Fruit fly (Drosophila melanogaster) whole organism, pupa: ENCODE data around the gene arx.

ENCODE experiments used
- CG10348 ChIP-seq: fragments of 200-800 bp; sonication (Bioruptor generic); IDR thresholded peaks from 2 replicates; pipeline ENCODE4 v1.3.6; 2022; ENCODE audit warnings: missing biosample characterization, missing genetic modification characterization
- CG12605 ChIP-seq: fragments of 200-800 bp; sonication (Bioruptor generic); IDR thresholded peaks from 2 replicates; pipeline ENCODE4 v1.3.6; 2022; ENCODE audit warnings: missing biosample characterization, missing genetic modification characterization
- CG13204 ChIP-seq: fragments of 200-800 bp; sonication (Bioruptor generic); optimal IDR thresholded peaks from 2 replicates; lab custom pipeline; 2018; ENCODE audit warnings: missing biosample characterization, mild to moderate bottlenecking, missing genetic modification characterization, moderate library complexity
- CG14655 ChIP-seq: fragments of 200-800 bp; sonication (Bioruptor generic); optimal IDR thresholded peaks from 3 replicates; lab custom pipeline; 2017; ENCODE audit warnings: mild to moderate bottlenecking, missing biosample characterization, missing genetic modification reagents, missing genetic modification characterization
- CG15710 ChIP-seq: fragments of 200-800 bp; sonication (Bioruptor generic); optimal IDR thresholded peaks from 2 replicates; lab custom pipeline; 2018; ENCODE audit warnings: missing biosample characterization, mild to moderate bottlenecking, missing genetic modification characterization, moderate library complexity
- CG17806 ChIP-seq: fragments of 200-800 bp; sonication (Bioruptor generic); optimal IDR thresholded peaks from 2 replicates; lab custom pipeline; 2018; ENCODE audit warnings: missing biosample characterization, mild to moderate bottlenecking, missing genetic modification characterization, moderate library complexity
- CG32121 ChIP-seq: fragments of 200-800 bp; sonication (Bioruptor generic); IDR thresholded peaks from 2 replicates; pipeline ENCODE4 v1.3.6; 2022; ENCODE audit warnings: missing biosample characterization, missing genetic modification characterization
- CG34367 ChIP-seq: fragments of 200-800 bp; sonication (Bioruptor generic); optimal IDR thresholded peaks from 2 replicates; lab custom pipeline; 2018; ENCODE audit warnings: missing biosample characterization, mild to moderate bottlenecking, missing genetic modification characterization
- CG4496 ChIP-seq: fragments of 200-800 bp; sonication (Bioruptor generic); IDR thresholded peaks from 3 replicates; pipeline ENCODE4 v1.3.6; 2022; ENCODE audit warnings: missing biosample characterization, missing genetic modification characterization
- CG8159 ChIP-seq: fragments of 200-800 bp; sonication (Bioruptor generic); optimal IDR thresholded peaks from 3 replicates; lab custom pipeline; 2018; ENCODE audit warnings: missing biosample characterization, mild to moderate bottlenecking, missing genetic modification characterization, moderate library complexity
- CG8301 ChIP-seq: fragments of 200-800 bp; sonication (Bioruptor generic); optimal IDR thresholded peaks from 2 replicates; lab custom pipeline; 2018; ENCODE audit warnings: missing biosample characterization, mild to moderate bottlenecking, missing genetic modification characterization
- CG9948 ChIP-seq: fragments of 200-800 bp; sonication (Bioruptor generic); optimal IDR thresholded peaks from 2 replicates; lab custom pipeline; 2018; ENCODE audit warnings: missing biosample characterization, mild to moderate bottlenecking, missing genetic modification characterization, moderate library complexity
- D1 ChIP-seq: fragments of 200-800 bp; sonication (Bioruptor generic); optimal IDR thresholded peaks from 2 replicates; lab custom pipeline; 2018; ENCODE audit warnings: missing biosample characterization, mild to moderate bottlenecking, missing genetic modification characterization, moderate library complexity
- EcR ChIP-seq: fragments of 200-800 bp; sonication (Bioruptor generic); optimal IDR thresholded peaks from 3 replicates; lab custom pipeline; 2019; ENCODE audit warnings: missing biosample characterization, missing genetic modification characterization, mild to moderate bottlenecking, moderate library complexity, missing genetic modification reagents
- Ets98B ChIP-seq: fragments of 200-800 bp; sonication (Bioruptor generic); IDR thresholded peaks from 2 replicates; pipeline ENCODE4 v1.3.6; 2022; ENCODE audit warnings: missing biosample characterization, missing genetic modification characterization
- Pif1A ChIP-seq: fragments of 200-800 bp; sonication (Bioruptor generic); optimal IDR thresholded peaks from 3 replicates; lab custom pipeline; 2016; ENCODE audit warnings: missing biosample characterization, missing genetic modification characterization
- Pif1B ChIP-seq: fragments of 200-800 bp; sonication (Bioruptor generic); optimal IDR thresholded peaks from 3 replicates; lab custom pipeline; 2016; ENCODE audit warnings: missing biosample characterization, missing genetic modification characterization
- Snoo ChIP-seq: fragments of 200-800 bp; sonication (Bioruptor generic); optimal IDR thresholded peaks from 3 replicates; lab custom pipeline; 2017; ENCODE audit warnings: missing biosample characterization, mild to moderate bottlenecking, missing genetic modification characterization, inconsistent platforms
- fd96Ca ChIP-seq: fragments of 200-800 bp; sonication (Bioruptor generic); IDR thresholded peaks from 3 replicates; pipeline ENCODE4 v1.3.6; 2022; ENCODE audit warnings: missing biosample characterization, missing genetic modification characterization
- gl ChIP-seq: fragments of 200-800 bp; sonication (Bioruptor generic); optimal IDR thresholded peaks from 2 replicates; lab custom pipeline; 2018; ENCODE audit warnings: missing biosample characterization, mild to moderate bottlenecking, missing genetic modification characterization
- rn ChIP-seq: fragments of 200-800 bp; sonication (Bioruptor generic); IDR thresholded peaks from 2 replicates; pipeline ENCODE4 v1.3.6; 2022; ENCODE audit warnings: missing biosample characterization, missing genetic modification characterization

Gene arx

DNA sequence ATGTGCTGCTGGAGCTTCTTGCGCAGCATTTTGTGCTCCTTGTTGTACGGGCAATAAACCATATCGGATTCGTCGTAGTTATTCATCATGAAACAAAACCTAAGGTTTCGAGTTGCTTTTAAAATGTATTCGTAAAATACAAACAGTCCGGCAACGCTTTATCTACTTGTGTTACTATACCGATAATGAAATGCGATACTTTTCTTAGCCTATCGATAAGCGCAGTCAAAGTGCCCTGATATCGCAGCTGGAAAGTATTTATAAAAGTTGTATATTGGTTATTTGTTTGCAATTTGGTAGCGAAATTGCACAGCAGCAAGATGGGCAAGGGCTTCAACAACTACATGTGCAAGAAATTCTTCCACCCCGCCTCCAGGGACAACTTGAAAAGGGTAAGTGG lies at the start of gene arx, which contains the start of gene CG6843:
Gene arx, minus strand, starts transcription at position 144 of the 400 bp plus-strand sequence.
Gene CG6843, plus strand, starts transcription at position 184 of the 400 bp plus-strand sequence.
- TF ChIP-seq CG15710 (no peak), gl (no peak), rn (GFP tag; lab: Robert Waterston, UW) (no peak), EcR (GFP tag; lab: Kevin White, UChicago) (no peak), Pif1B (GFP tag; lab: Kevin White, UChicago) (no peak), CG8301 (no peak), CG12605 (GFP tag; lab: Robert Waterston, UW) (no peak), CG17806 (tag; lab: Kevin White, UChicago) (no peak), D1 (no peak), CG14655 (GFP tag; lab: Kevin White, UChicago) (no peak), CG13204 (GFP tag; lab: Kevin White, UChicago) (no peak), Ets98B (no peak), CG4496 (GFP tag; lab: Robert Waterston, UW) (no peak), Snoo (tag; lab: Kevin White, UChicago) (no peak), fd96Ca (no peak), CG10348 (GFP tag; lab: Robert Waterston, UW) (no peak), CG32121 (no peak)
- TF ChIP-seq, all 21 proteins: peak for 0

DNA sequence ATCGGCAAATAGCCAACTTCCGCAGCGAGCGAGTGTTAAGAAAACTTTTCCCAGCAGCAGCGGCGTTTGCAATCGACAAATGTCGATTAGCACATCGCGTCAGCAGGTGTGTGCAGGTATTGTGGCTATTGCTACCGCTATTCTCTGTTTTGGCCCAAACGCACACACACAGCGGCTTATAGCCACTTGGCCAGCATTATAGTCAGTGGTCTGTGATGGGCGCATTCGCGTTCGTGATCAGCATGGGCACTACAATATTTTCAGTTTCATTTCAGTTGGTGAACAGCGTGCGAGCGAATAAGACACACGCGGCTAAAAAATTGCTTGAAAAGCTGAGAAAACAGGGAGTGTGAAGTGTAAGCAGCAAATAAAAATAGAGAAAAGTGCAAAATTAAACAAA lies 49.0 kb upstream of the arx start, which contains the start of gene CG6836:
Gene CG6836, plus strand, starts transcription at position 271 of the 400 bp plus-strand sequence.
- TF ChIP-seq CG32121 (peak; percentile 38; the same call in 1 of the 2 replicates), CG4496 (GFP tag; lab: Robert Waterston, UW) (0 out of 3 replicates have a peak, but pooled peaks have one; percentile 29), Snoo (tag; lab: Kevin White, UChicago) (no peak)

DNA sequence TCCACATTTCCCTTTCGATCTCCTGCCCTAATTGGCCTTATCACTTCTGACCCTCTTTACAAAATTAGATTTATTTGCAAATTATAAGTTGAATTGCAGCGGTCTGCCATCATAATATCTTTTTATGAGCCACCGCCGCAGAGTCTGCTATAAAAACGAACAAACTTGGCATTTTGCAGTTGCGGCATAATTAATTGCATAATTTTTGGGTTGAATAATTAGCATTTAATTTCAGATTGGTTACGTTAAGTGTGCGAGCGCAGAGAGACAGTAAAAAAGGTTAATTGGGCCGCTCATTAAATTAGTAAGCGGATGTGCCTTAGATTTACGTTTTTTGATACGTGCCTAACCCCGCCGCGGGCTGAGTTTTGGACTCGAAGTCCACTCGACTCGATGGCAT lies 47.8 kb upstream of the arx start:
- TF ChIP-seq Pif1B (GFP tag; lab: Kevin White, UChicago): no peak
- no peak for TF ChIP-seq Ets98B
- TF ChIP-seq CG4496 (GFP tag; lab: Robert Waterston, UW): no peak
- TF ChIP-seq CG32121: no peak
- TF ChIP-seq CG13204 (GFP tag; lab: Kevin White, UChicago): no peak
- TF ChIP-seq CG34367 (tag; lab: Kevin White, UChicago): no peak
- no peak for TF ChIP-seq D1
- TF ChIP-seq rn (GFP tag; lab: Robert Waterston, UW): no peak
- no peak for TF ChIP-seq CG8159 (tag; lab: Kevin White, UChicago)
- TF ChIP-seq Pif1A (GFP tag; lab: Kevin White, UChicago): no peak
- TF ChIP-seq CG12605 (GFP tag; lab: Robert Waterston, UW): no peak
- TF ChIP-seq CG15710: no peak
- no peak for TF ChIP-seq CG17806 (tag; lab: Kevin White, UChicago)

DNA sequence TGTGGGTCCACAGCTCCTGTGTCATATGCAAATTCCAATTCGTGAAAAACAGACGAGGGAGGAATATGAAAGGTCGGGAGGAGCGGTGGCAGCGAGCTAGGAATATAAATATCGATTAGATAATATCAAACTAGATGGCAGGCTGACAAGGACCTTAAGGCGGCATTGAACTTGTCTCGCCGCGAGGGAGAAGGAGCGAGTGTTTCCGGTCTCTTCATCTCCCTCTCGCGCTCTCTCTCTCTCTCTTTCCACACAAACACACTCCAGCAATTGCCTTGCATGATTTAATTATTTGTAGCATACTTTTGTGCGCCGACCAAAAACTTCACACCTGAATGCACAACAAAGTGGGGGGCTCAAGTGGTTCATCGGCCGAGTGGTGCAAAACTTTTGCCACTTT lies 45.6 kb upstream of the arx start:
- TF ChIP-seq CG34367 (tag; lab: Kevin White, UChicago) (peak; percentile 5), CG4496 (GFP tag; lab: Robert Waterston, UW) (peak; percentile 77), rn (GFP tag; lab: Robert Waterston, UW) (no peak), Snoo (tag; lab: Kevin White, UChicago) (no peak), Pif1A (GFP tag; lab: Kevin White, UChicago) (peak; percentile 6), CG8159 (tag; lab: Kevin White, UChicago) (no peak)

DNA sequence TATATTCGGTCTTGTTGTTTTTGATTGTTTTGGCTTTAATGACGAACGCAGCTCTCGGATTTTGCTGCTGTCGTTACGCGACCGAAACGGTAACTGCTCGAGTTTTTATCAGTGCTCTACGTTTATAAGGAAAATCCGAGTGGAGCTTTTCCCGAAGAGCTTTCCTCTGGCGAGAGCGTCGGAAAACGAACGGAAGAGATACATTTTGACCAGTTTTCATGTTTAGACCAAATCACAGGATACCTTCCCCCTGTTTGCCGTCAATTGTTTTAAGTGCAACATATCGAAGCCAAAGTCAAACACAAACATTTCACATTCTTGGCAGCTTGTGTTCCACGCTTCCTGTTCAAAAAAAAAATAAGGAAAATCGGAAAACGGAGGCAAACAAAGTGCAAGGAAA lies 44.6 kb upstream of the arx start, which contains the start of gene CG32204:
Gene CG32204, minus strand, starts transcription at position 101 of the 400 bp plus-strand sequence.
- TF ChIP-seq CG17806 (tag; lab: Kevin White, UChicago) (no peak), CG14655 (GFP tag; lab: Kevin White, UChicago) (no peak), fd96Ca (no peak), D1 (no peak), Ets98B (no peak), CG12605 (GFP tag; lab: Robert Waterston, UW) (no peak), CG8159 (tag; lab: Kevin White, UChicago) (no peak)

DNA sequence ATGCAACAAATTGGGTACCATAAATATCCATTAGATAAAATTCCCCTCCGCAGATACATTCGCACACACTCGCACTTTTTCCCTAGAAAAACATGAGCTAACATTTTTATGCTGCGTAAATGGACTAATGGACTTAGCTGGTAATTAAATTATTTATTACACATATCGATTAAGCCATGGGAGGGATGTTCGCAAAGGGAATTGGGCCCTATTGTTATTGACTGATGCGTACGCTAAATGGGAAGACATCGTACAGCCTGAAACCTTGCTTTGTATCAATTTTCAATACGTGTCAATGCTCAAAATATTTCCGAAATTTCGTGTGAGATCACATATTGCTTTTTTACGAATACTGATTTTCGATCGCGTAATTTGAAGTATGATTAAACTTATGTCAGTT lies 23.4 kb upstream of the arx start, which contains the start of gene CG43049:
Gene CG43049, plus strand, starts transcription at position 301 of the 400 bp plus-strand sequence.
- no peak for TF ChIP-seq CG14655 (GFP tag; lab: Kevin White, UChicago)
- TF ChIP-seq Ets98B: no peak
- TF ChIP-seq Snoo (tag; lab: Kevin White, UChicago): no peak
- TF ChIP-seq CG12605 (GFP tag; lab: Robert Waterston, UW): no peak
- no peak for TF ChIP-seq rn (GFP tag; lab: Robert Waterston, UW)
- TF ChIP-seq CG4496 (GFP tag; lab: Robert Waterston, UW): no peak
- TF ChIP-seq D1: no peak
- TF ChIP-seq CG9948 (tag; lab: Kevin White, UChicago): no peak
- no peak for TF ChIP-seq CG15710
- no peak for TF ChIP-seq CG13204 (GFP tag; lab: Kevin White, UChicago)
- TF ChIP-seq CG8301: no peak

DNA sequence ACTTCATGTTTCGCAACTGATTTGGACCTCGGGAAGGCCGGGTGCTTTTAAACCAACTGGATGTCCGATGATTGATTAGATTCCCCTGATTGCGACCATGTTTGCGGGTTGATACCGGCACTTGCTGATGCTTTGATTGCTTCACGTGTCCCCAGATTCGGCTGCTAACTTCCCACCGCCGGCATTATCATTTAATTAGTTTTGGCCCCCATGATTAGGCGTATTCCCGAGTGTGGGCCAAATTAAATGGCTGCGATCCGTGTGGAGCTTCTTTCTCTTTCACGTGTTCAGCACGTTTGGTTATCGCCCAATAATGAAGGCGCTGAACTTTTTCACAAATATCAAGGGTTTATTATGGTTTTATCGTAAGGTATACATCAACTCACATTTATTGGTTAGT lies 20.7 kb upstream of the arx start, which contains the start of gene CG3819:
Gene CG3819, minus strand, starts transcription at position 23 of the 400 bp plus-strand sequence.
- TF ChIP-seq rn (GFP tag; lab: Robert Waterston, UW) (no peak), CG17806 (tag; lab: Kevin White, UChicago) (no peak), CG15710 (no peak), Ets98B (no peak), CG13204 (GFP tag; lab: Kevin White, UChicago) (no peak), D1 (no peak), gl (no peak), Snoo (tag; lab: Kevin White, UChicago) (no peak), CG9948 (tag; lab: Kevin White, UChicago) (no peak), Pif1A (GFP tag; lab: Kevin White, UChicago) (no peak), Pif1B (GFP tag; lab: Kevin White, UChicago) (no peak), CG34367 (tag; lab: Kevin White, UChicago) (no peak), CG12605 (GFP tag; lab: Robert Waterston, UW) (no peak), CG8159 (tag; lab: Kevin White, UChicago) (no peak), CG4496 (GFP tag; lab: Robert Waterston, UW) (no peak), CG8301 (no peak), EcR (GFP tag; lab: Kevin White, UChicago) (no peak), CG32121 (no peak), CG14655 (GFP tag; lab: Kevin White, UChicago) (no peak)
